Worm (Caenorhabditis elegans) whole organism, late embryonic: ENCODE data around the gene abi-1.

Source experiments
- C08G9.2 ChIP-seq: sonication (generic microtip); optimal IDR thresholded peaks from 2 replicates; lab custom pipeline; 2016; ENCODE audit warnings: mild to moderate bottlenecking, missing genetic modification characterization, moderate library complexity, missing compliant biosample characterization
- C38D4.7 ChIP-seq: fragments of 200-800 bp; sonication (Bioruptor generic); optimal IDR thresholded peaks from 2 replicates; lab custom pipeline; 2018; ENCODE audit warnings: mild to moderate bottlenecking, missing genetic modification characterization, moderate library complexity, missing compliant biosample characterization
- F13H6.1 ChIP-seq: sonication (generic microtip); optimal IDR thresholded peaks from 2 replicates; lab custom pipeline; 2016; ENCODE audit warnings: missing genetic modification characterization, missing compliant biosample characterization
- T23F11.4 ChIP-seq: fragments of 200-800 bp; sonication (Bioruptor generic); optimal IDR thresholded peaks from 2 replicates; lab custom pipeline; 2018; ENCODE audit warnings: mild to moderate bottlenecking, missing genetic modification characterization, missing compliant biosample characterization
- Y22D7AL.16 ChIP-seq: sonication (generic microtip); optimal IDR thresholded peaks from 2 replicates; lab custom pipeline; 2016; ENCODE audit warnings: missing genetic modification characterization, missing compliant biosample characterization
- ahr-1 ChIP-seq: sonication (generic microtip); optimal IDR thresholded peaks from 2 replicates; lab custom pipeline; 2016; ENCODE audit warnings: missing genetic modification characterization, missing compliant biosample characterization
- ceh-14 ChIP-seq: sonication (generic microtip); optimal IDR thresholded peaks from 2 replicates; lab custom pipeline; 2016; ENCODE audit warnings: missing genotype, missing genetic modification characterization, missing compliant biosample characterization
- ceh-18 ChIP-seq: sonication (generic microtip); optimal IDR thresholded peaks from 2 replicates; lab custom pipeline; 2016; ENCODE audit warnings: missing genetic modification characterization, missing compliant biosample characterization
- ceh-19 ChIP-seq: fragments of 200-800 bp; sonication (Bioruptor generic); optimal IDR thresholded peaks from 2 replicates; lab custom pipeline; 2018; ENCODE audit warnings: mild to moderate bottlenecking, missing genetic modification characterization, missing compliant biosample characterization
- ceh-30 ChIP-seq: fragments of 150-350 bp; optimal IDR thresholded peaks from 2 replicates; lab custom pipeline; 2014; ENCODE audit warnings: missing biosample characterization, missing genetic modification characterization
- ceh-31 ChIP-seq: sonication (generic microtip); optimal IDR thresholded peaks from 2 replicates; lab custom pipeline; 2016; ENCODE audit warnings: missing genetic modification characterization, missing compliant biosample characterization
- ceh-34 ChIP-seq: sonication (generic microtip); optimal IDR thresholded peaks from 2 replicates; lab custom pipeline; 2016; ENCODE audit warnings: mild to moderate bottlenecking, missing genetic modification characterization, missing compliant biosample characterization
- ceh-6 ChIP-seq: fragments of 200-800 bp; sonication (Bioruptor generic); optimal IDR thresholded peaks from 2 replicates; lab custom pipeline; 2018; ENCODE audit warnings: mild to moderate bottlenecking, missing genetic modification characterization, missing compliant biosample characterization
- che-1 ChIP-seq: sonication (generic microtip); optimal IDR thresholded peaks from 2 replicates; lab custom pipeline; 2016; ENCODE audit warnings: mild to moderate bottlenecking, missing genetic modification characterization, missing compliant biosample characterization
- dve-1 ChIP-seq: sonication (generic microtip); optimal IDR thresholded peaks from 2 replicates; lab custom pipeline; 2017; ENCODE audit warnings: antibody characterized with exemption, mild to moderate bottlenecking, missing genetic modification characterization, missing compliant biosample characterization
- elt-2 ChIP-seq: sonication (generic microtip); optimal IDR thresholded peaks from 2 replicates; lab custom pipeline; 2016; ENCODE audit warnings: missing genetic modification reagents, missing genetic modification characterization, missing compliant biosample characterization
- elt-4 ChIP-seq: sonication (generic microtip); optimal IDR thresholded peaks from 2 replicates; lab custom pipeline; 2016; ENCODE audit warnings: missing genetic modification characterization, missing compliant biosample characterization
- ets-4 ChIP-seq: sonication (generic microtip); optimal IDR thresholded peaks from 2 replicates; lab custom pipeline; 2016; ENCODE audit warnings: missing genetic modification characterization, missing compliant biosample characterization
- eyg-1 ChIP-seq: sonication (generic microtip); optimal IDR thresholded peaks from 2 replicates; lab custom pipeline; 2016; ENCODE audit warnings: missing genotype, missing genetic modification characterization, missing compliant biosample characterization
- fkh-6 ChIP-seq: sonication (generic microtip); optimal IDR thresholded peaks from 2 replicates; lab custom pipeline; 2016; ENCODE audit warnings: missing genetic modification characterization, missing compliant biosample characterization
- gmeb-2 ChIP-seq: sonication (generic microtip); optimal IDR thresholded peaks from 2 replicates; lab custom pipeline; 2016; ENCODE audit warnings: missing genetic modification characterization, inconsistent platforms, missing compliant biosample characterization
- hlh-30 ChIP-seq: sonication (generic microtip); optimal IDR thresholded peaks from 2 replicates; lab custom pipeline; 2017; ENCODE audit warnings: antibody characterized with exemption, missing genetic modification characterization, missing compliant biosample characterization; ENCODE audit not compliant: insufficient read depth
- lim-6 ChIP-seq: sonication (generic microtip); optimal IDR thresholded peaks from 2 replicates; lab custom pipeline; 2016; ENCODE audit warnings: missing genetic modification characterization, missing compliant biosample characterization
- nfya-1 ChIP-seq: sonication (generic microtip); optimal IDR thresholded peaks from 2 replicates; lab custom pipeline; 2017; ENCODE audit warnings: missing genetic modification characterization, mild to moderate bottlenecking, missing compliant biosample characterization, antibody characterized with exemption, moderate library complexity
- npax-4 ChIP-seq: sonication (generic microtip); optimal IDR thresholded peaks from 2 replicates; lab custom pipeline; 2016; ENCODE audit warnings: missing genetic modification characterization, missing compliant biosample characterization
- pag-3 ChIP-seq: sonication (generic microtip); optimal IDR thresholded peaks from 2 replicates; lab custom pipeline; 2016; ENCODE audit warnings: missing compliant biosample characterization, missing genetic modification characterization, borderline replicate concordance
- pax-1 ChIP-seq: fragments of 150-350 bp; optimal IDR thresholded peaks from 2 replicates; lab custom pipeline; 2014; ENCODE audit warnings: missing biosample characterization, missing genetic modification characterization
- pha-4 ChIP-seq: fragments of 150-350 bp; optimal IDR thresholded peaks from 2 replicates; lab custom pipeline; 2018; ENCODE audit warnings: missing biosample characterization, missing genetic modification reagents, missing genetic modification characterization
- rnt-1 ChIP-seq: sonication (generic microtip); optimal IDR thresholded peaks from 2 replicates; lab custom pipeline; 2016; ENCODE audit warnings: missing genetic modification characterization, missing compliant biosample characterization
- sdc-2 ChIP-seq: sonication (generic microtip); optimal IDR thresholded peaks from 2 replicates; lab custom pipeline; 2016; ENCODE audit warnings: missing genotype, missing genetic modification characterization, missing compliant biosample characterization
- sox-2 ChIP-seq: fragments of 200-800 bp; sonication (Bioruptor generic); IDR thresholded peaks from 2 replicates; pipeline ENCODE4 v1.3.6; 2022; ENCODE audit warnings: missing genetic modification reagents, missing genetic modification characterization, missing compliant biosample characterization
- tbx-2 ChIP-seq: sonication (generic microtip); optimal IDR thresholded peaks from 2 replicates; lab custom pipeline; 2016; ENCODE audit warnings: missing genetic modification characterization, missing compliant biosample characterization
- tbx-7 ChIP-seq: sonication (generic microtip); optimal IDR thresholded peaks from 2 replicates; lab custom pipeline; 2016; ENCODE audit warnings: missing genotype, missing genetic modification characterization, missing compliant biosample characterization
- ttx-3 ChIP-seq: sonication (generic microtip); optimal IDR thresholded peaks from 2 replicates; lab custom pipeline; 2016; ENCODE audit warnings: missing genetic modification reagents, missing genetic modification characterization, missing compliant biosample characterization
- unc-42 ChIP-seq: sonication (generic microtip); optimal IDR thresholded peaks from 2 replicates; lab custom pipeline; 2016; ENCODE audit warnings: missing genotype, missing genetic modification characterization, missing compliant biosample characterization
- unc-55 ChIP-seq: sonication (generic microtip); optimal IDR thresholded peaks from 2 replicates; lab custom pipeline; 2017; ENCODE audit warnings: missing biosample characterization, missing genetic modification reagents, missing genetic modification characterization
- zip-5 ChIP-seq: sonication (generic microtip); optimal IDR thresholded peaks from 2 replicates; lab custom pipeline; 2016; ENCODE audit warnings: missing genetic modification characterization, missing compliant biosample characterization

abi-1 gene

DNA sequence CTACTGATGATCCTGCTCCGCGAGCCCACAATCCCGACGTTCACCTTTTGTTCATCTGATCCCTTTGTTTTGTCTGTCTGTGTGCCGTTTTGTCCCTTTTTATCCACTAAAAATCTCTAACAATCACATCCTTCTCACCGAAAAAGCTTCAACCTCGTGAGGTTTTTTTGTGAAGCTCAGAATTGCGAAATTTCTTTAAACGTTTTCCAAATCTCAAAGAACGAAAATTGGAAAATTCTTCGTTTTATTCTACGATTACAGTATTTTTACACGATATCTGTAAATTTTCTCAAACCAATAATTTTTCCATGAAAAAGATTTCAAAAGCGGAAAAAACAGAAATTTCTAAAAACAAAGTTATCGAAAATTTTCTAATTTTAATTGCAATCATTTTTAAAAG is 18.3 kb downstream of the abi-1 start:
- TF ChIP-seq C38D4.7 (GFP tag; lab: Kevin White, UChicago) (no peak), elt-2 (tag; lab: Kevin White, UChicago) (no peak), pax-1 (tag; lab: Kevin White, UChicago) (no peak), tbx-7 (tag; lab: Kevin White, UChicago) (no peak), ttx-3 (tag; lab: Kevin White, UChicago) (no peak), hlh-30 (tag; lab: Kevin White, UChicago) (no peak), lim-6 (tag; lab: Kevin White, UChicago) (no peak), pha-4 (tag; lab: Kevin White, UChicago) (no peak), che-1 (tag; lab: Kevin White, UChicago) (no peak), ahr-1 (tag; lab: Kevin White, UChicago) (no peak), ceh-14 (tag; lab: Kevin White, UChicago) (no peak), fkh-6 (tag; lab: Kevin White, UChicago) (no peak), npax-4 (no peak), gmeb-2 (tag; lab: Kevin White, UChicago) (no peak), ceh-19 (GFP tag; lab: Kevin White, UChicago) (no peak), ceh-6 (GFP tag; lab: Kevin White, UChicago) (no peak), eyg-1 (tag; lab: Kevin White, UChicago) (no peak)

DNA sequence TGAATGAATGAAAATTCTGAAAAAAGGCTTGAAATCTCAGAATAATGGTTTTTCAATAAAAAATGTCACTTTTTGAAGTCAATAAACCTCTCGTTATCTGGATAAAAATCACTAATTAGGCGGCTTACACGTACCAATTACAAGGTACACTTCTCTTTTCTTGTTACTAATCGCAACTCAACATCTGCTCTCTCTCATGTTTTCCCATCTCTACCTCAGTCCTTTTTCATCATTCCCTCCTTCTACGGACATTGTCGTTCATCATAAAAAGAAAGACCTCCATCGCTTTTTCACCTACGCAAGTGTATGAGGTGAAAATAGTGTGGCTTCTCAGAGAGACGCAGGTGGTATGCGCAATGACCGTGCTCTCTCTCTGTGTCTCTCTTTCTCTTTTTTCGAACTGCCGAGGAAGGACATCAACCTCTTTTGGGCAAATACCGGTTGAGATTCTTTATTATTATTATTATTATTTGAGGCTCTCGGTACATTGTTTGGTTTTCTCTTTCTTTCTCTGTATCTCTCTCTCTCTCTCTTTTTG is 24.5 kb downstream of the abi-1 start:
- TF ChIP-seq elt-4 (no peak), nfya-1 (tag; lab: Kevin White, UChicago) (peak; percentile 30), dve-1 (tag; lab: Kevin White, UChicago) (no peak), tbx-2 (peak; percentile 54), Y22D7AL.16 (tag; lab: Kevin White, UChicago) (no peak), unc-55 (GFP tag; lab: Kevin White, UChicago) (peak; percentile 19)

DNA sequence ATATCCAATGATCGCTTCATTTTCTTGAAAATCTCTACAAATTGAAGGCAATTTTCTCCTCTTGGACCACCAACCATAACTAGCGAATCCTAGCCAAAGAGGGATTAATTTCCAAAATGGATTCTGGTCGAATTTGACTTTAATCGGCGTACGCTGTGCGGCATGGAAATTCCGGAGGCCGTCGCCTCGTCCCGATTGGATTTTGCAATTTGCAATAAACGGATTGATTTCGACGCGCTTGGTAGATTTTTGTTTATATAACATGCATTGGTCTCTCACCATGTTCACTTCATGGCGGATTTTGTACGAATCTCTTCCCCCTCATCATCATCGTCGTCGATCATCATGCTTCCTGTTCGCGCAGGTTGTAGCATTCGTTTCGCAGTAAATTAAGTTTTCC is 26.8 kb downstream of the abi-1 start:
- peak; percentile 7 for TF ChIP-seq ceh-31 (tag; lab: Kevin White, UChicago)
- no peak for TF ChIP-seq sox-2 (GFP tag; lab: Robert Waterston, UW)
- peak; percentile 52 for TF ChIP-seq unc-42
- TF ChIP-seq fkh-6 (tag; lab: Kevin White, UChicago), result no peak

DNA sequence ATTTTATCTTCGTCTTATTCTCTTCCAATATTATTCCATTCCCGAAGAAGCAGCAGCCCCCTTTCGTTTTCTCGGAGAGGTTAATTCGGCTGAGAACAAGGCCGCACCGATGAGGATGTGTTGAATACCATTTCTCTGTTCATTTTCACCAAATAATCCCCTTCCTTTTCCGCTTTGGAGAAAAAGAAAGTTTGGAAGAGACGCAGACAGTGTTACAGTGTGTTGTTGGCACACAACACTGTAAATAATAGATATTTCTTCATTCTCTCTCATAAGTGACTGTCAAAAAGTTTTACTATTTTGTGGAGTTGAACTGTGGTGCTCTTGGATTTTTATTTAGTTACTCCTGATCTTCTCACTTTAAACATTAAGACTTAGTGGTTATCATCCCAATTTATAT is 27.3 kb downstream of the abi-1 start:
- TF ChIP-seq T23F11.4, result no peak
- peak; percentile 23 for TF ChIP-seq ets-4

DNA sequence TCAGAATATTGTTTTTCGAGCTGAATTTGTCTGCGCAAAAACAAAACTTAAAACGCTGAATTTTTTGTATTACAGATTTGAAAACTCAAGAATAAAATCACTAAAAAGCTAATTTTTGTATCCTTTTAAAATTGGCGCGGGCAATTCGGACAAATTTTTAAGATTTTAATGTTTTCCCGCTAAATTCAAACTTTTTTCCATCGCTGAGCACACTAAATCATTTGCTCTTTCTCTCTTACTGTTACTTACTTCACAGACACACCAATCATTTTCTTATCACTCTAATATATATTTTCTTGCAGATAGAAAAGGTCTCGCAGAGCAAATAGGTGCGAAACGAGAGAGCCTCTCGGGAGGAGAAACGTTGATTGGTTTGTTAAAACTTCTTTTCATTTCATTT is 28.6 kb downstream of the abi-1 start, which contains the start of gene par-3:
TSS of gene par-3 (plus strand) at position 301 of the 400 bp plus-strand sequence.
- TF ChIP-seq F13H6.1 (no peak), pag-3 (tag; lab: Kevin White, UChicago) (no peak), C08G9.2 (tag; lab: Kevin White, UChicago) (no peak), che-1 (tag; lab: Kevin White, UChicago) (no peak), rnt-1 (tag; lab: Kevin White, UChicago) (no peak), elt-2 (tag; lab: Kevin White, UChicago) (no peak)

DNA sequence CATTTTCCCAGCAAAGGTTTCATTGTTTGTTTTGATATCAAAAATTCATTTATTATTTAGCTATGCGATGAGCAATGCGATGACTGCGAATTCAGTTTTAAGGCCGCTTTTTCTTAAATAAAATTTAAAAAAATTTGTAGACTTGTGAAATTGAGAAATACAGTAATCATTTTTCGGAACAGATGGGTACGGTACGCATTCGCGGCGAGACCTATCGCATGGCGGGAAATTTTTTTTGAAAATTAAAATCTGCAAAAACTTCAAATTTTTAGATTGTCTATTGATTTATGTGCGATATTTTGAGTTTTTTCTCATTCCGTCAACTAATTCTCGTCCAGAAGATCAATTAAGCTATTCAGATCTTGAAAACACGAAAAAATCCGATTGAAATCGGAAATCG is 29.0 kb downstream of the abi-1 start:
- TF ChIP-seq ceh-18 (tag; lab: Kevin White, UChicago) (no peak), ceh-34 (tag; lab: Kevin White, UChicago) (no peak), npax-4 (no peak), ceh-30 (no peak), sdc-2 (tag; lab: Kevin White, UChicago) (no peak), nfya-1 (tag; lab: Kevin White, UChicago) (no peak), T23F11.4 (no peak), C08G9.2 (tag; lab: Kevin White, UChicago) (no peak), zip-5 (no peak)
- TF ChIP-seq, all 69 proteins: peak for 0
